Worm (Caenorhabditis elegans): ENCODE results near the gene Y69A2AR.47.
A peak's percentile ranks its signal among the peaks of the same experiment; 100 is the strongest.

Gene Y69A2AR.47

DNA sequence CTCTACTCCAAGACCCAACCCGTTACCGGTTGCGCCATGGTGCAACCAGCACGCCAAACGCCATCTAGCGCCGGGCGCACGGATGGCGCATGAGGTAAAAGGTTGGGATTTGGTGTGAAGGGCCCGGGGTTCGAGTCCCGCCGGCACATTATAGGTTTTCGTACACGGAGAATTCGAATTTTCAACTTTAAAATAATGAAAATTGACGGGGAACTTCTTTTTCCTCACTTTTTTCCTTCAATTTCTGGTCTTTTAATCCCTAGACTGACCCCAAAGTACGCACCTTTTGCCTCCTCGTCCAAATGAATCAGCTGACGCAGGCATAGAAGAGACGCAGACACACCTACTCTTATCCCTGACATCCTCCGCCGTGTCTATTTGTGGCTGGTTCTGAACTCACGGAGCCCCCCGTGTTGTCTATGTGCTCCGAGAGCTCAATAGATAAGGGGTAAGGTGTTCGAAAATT is 6.1 kb downstream of the Y69A2AR.47 start (continued):
- TF ChIP-seq dpl-1 (GFP tag; optimal IDR thresholded peaks at IDR 0.05) (peak; percentile 15 to 33 (median 29)), mef-2 (tag; optimal IDR thresholded peaks at IDR 0.05) (no peak), pax-3 (tag; optimal IDR thresholded peaks at IDR 0.05) (no peak), lin-39 (tag; optimal IDR thresholded peaks at IDR 0.05) (no peak), snu-23 (GFP tag; optimal IDR thresholded peaks at IDR 0.05) (peak; percentile 62), egl-13 (tag; optimal IDR thresholded peaks at IDR 0.05) (no peak), hpl-2 (GFP tag; optimal IDR thresholded peaks at IDR 0.05) (no peak), nhr-28 (tag; optimal IDR thresholded peaks at IDR 0.05) (no peak), nhr-47 (tag; optimal IDR thresholded peaks at IDR 0.05) (peak; percentile 53), mdl-1 (tag; optimal IDR thresholded peaks at IDR 0.05) (peak in 1 of 2 experiments; percentile 37), ztf-11 (tag; optimal IDR thresholded peaks at IDR 0.05) (no peak), unc-130 (tag; optimal IDR thresholded peaks at IDR 0.05) (no peak), C16A3.4 (tag; optimal IDR thresholded peaks at IDR 0.05) (peak; percentile 1), nhr-19 (GFP tag; conservative IDR thresholded peaks at IDR 0.05) (peak; percentile 80), efl-1 (optimal IDR thresholded peaks at IDR 0.05) (peak; percentile 8 to 36), efl-1 (GFP tag; optimal IDR thresholded peaks at IDR 0.05 in 1 of 2) (peak; percentile 37 to 68), nhr-237 (tag; optimal IDR thresholded peaks at IDR 0.05) (no peak), zag-1 (tag; optimal IDR thresholded peaks at IDR 0.05) (no peak), pqm-1 (tag; optimal IDR thresholded peaks at IDR 0.05) (no peak), swsn-7 (tag; optimal IDR thresholded peaks at IDR 0.05) (peak; percentile 26), C04F5.9 (tag; optimal IDR thresholded peaks at IDR 0.05) (no peak), lin-15B (tag; optimal IDR thresholded peaks at IDR 0.05) (no peak), tlp-1 (tag; optimal IDR thresholded peaks at IDR 0.05) (no peak), snpc-4 (tag; optimal IDR thresholded peaks at IDR 0.05) (no peak), lin-13 (GFP tag; optimal IDR thresholded peaks at IDR 0.05) (peak; percentile 48), nhr-85 (tag) (peak; percentile 4), lir-3 (tag; optimal IDR thresholded peaks at IDR 0.05; ENCODE audit: poor library complexity) (no peak), unc-62 (GFP tag; optimal IDR thresholded peaks at IDR 0.05) (no peak), nhr-20 (tag; optimal IDR thresholded peaks at IDR 0.05) (peak; percentile 46), fos-1 (tag; optimal IDR thresholded peaks at IDR 0.05) (no peak), sox-4 (tag; optimal IDR thresholded peaks at IDR 0.05) (no peak), unc-30 (tag; optimal IDR thresholded peaks at IDR 0.05) (no peak), pag-3 (tag; optimal IDR thresholded peaks at IDR 0.05; ENCODE audit: borderline replicate concordance, insufficient read depth) (no peak), ceh-82 (tag; optimal IDR thresholded peaks at IDR 0.05) (peak in 1 of 3 experiments; percentile 12), lin-14 (GFP tag; optimal IDR thresholded peaks at IDR 0.05) (peak; percentile 67), Y116A8C.19 (tag; optimal IDR thresholded peaks at IDR 0.05; ENCODE audit: borderline replicate concordance) (no peak), ztf-4 (tag; optimal IDR thresholded peaks at IDR 0.05) (no peak), dsc-1 (tag; optimal IDR thresholded peaks at IDR 0.05) (no peak), fkh-4 (tag; optimal IDR thresholded peaks at IDR 0.05; ENCODE audit: borderline replicate concordance) (no peak), lsy-2 (tag; optimal IDR thresholded peaks at IDR 0.05) (peak in 1 of 2 experiments; percentile 46), ama-1 (optimal IDR thresholded peaks at IDR 0.05) (peak; percentile 54), skn-1 (tag; optimal IDR thresholded peaks at IDR 0.05) (peak; percentile 69), nhr-90 (tag; optimal IDR thresholded peaks at IDR 0.05; ENCODE audit: poor library complexity) (no peak), xbp-1 (tag; optimal IDR thresholded peaks at IDR 0.05) (peak; percentile 4), rnt-1 (tag; optimal IDR thresholded peaks at IDR 0.05) (peak; percentile 66), unc-86 (tag; optimal IDR thresholded peaks at IDR 0.05) (peak; percentile 15), vab-15 (tag; optimal IDR thresholded peaks at IDR 0.05) (no peak), nhr-12 (tag; optimal IDR thresholded peaks at IDR 0.05) (no peak), lin-35 (GFP tag; optimal IDR thresholded peaks at IDR 0.05) (peak; percentile 43 to 61)

Data from whole organism, L1 larva.